Worm (Caenorhabditis elegans): ENCODE data around the gene vit-5.

DNA sequence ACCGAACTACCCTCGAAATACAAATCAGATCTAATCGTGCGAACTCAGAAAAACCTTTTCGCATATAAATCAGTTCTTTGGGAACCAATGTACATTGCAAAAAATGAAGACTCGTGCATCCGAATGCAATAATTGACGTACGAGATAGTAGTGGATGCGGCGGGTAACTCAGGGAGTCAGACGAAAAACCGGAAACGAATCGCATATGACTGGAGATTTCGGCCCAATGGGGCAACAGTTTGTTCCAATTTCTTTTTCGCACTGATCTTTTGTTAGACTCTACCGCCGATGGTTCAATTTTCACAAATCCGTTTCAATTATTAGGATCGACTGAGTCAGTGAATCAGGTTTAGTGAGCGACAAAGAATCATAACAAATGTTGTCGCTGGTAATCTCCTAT is 36.5 kb upstream of the vit-5 start:
- TF ChIP-seq flt-1 (GFP tag; IDR thresholded peaks at IDR 0.05), result no peak
- TF ChIP-seq tab-1 (GFP tag; IDR thresholded peaks at IDR 0.05), result no peak
- TF ChIP-seq cog-1 (tag; optimal IDR thresholded peaks at IDR 0.05), result no peak
- TF ChIP-seq T22C8.4 (GFP tag; IDR thresholded peaks at IDR 0.05), result no peak
- TF ChIP-seq klf-2 (GFP tag; conservative IDR thresholded peaks at IDR 0.05), result no peak
- no peak for TF ChIP-seq med-1 (GFP tag; optimal IDR thresholded peaks at IDR 0.05; ENCODE audit: insufficient read depth)
- no peak for TF ChIP-seq ref-1 (GFP tag; conservative IDR thresholded peaks at IDR 0.05)
